Worm (Caenorhabditis elegans): ENCODE data around the gene fipr-15.

Gene fipr-15

DNA sequence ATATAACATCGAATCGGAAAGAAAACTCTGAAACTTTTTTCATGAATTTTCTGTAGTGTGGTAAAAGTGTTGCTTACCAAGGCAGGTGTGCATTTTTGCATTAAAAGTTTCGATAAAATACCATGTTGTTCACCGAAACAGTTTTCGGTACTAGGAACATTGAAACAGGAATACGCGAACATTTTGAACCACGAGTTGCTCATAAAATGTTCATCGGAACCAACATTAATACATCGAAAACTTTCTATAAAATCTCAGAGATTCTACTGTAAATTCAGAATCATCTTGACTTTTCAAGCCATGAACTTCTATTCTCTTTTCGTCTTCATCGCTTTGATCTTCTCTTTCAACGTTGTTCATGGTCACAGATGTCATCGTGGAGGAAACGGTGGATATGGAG lies at the start of gene fipr-15:
Gene fipr-15, plus strand, starts transcription at position 301 of the 400 bp plus-strand sequence.
- no peak for TF ChIP-seq nhr-43 (tag; optimal IDR thresholded peaks at IDR 0.05; ENCODE audit: poor library complexity, severe bottlenecking)
- no peak for TF ChIP-seq ceh-28 (tag; optimal IDR thresholded peaks at IDR 0.05)
- no peak for TF ChIP-seq lsy-12 (tag; optimal IDR thresholded peaks at IDR 0.05)
- TF ChIP-seq fkh-2 (tag; optimal IDR thresholded peaks at IDR 0.05) = no peak
- TF ChIP-seq sea-2 (GFP tag; optimal IDR thresholded peaks at IDR 0.05) = no peak
- no peak for TF ChIP-seq ama-1 (optimal IDR thresholded peaks at IDR 0.05)
- no peak for TF ChIP-seq daf-12 (tag; optimal IDR thresholded peaks at IDR 0.05)

DNA sequence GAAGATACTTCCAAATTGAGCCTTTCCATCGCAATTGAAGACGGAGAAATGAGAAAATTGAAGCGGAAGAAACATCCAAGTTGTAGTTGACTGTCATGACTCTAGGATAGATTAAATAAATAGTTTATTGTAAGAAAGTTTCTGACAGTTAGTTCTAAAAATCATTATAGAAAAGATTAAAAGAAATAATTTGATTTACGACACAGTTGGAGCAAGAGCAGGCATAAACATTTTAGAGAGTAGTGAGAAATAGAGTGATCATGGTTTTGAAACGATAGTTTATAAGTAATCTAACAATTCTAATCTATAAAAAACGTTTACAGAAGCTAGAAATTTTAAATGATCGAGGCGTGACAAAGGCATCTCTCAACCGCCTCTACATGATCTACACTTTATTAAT lies 48.2 kb upstream of the fipr-15 start, which contains the start of gene best-15:
Gene best-15, minus strand, starts transcription at position 101 of the 400 bp plus-strand sequence.
- TF ChIP-seq nfya-1 (tag; optimal IDR thresholded peaks at IDR 0.05; ENCODE audit: insufficient read depth) (no peak), elt-3 (tag; optimal IDR thresholded peaks at IDR 0.05) (no peak), mml-1 (tag; optimal IDR thresholded peaks at IDR 0.05) (no peak), ZK546.5 (tag; optimal IDR thresholded peaks at IDR 0.05) (no peak), eor-1 (tag; optimal IDR thresholded peaks at IDR 0.05) (no peak), ceh-82 (tag; optimal IDR thresholded peaks at IDR 0.05) (no peak), nhr-11 (tag; optimal IDR thresholded peaks at IDR 0.05) (no peak), skn-1 (tag; optimal IDR thresholded peaks at IDR 0.05) (no peak), snpc-4 (tag; optimal IDR thresholded peaks at IDR 0.05) (no peak), tbx-2 (tag; optimal IDR thresholded peaks at IDR 0.05) (no peak), fkh-10 (GFP tag; optimal IDR thresholded peaks at IDR 0.05) (no peak), ztf-11 (tag; optimal IDR thresholded peaks at IDR 0.05) (no peak), nhr-28 (tag; optimal IDR thresholded peaks at IDR 0.05) (no peak), nhr-76 (tag; optimal IDR thresholded peaks at IDR 0.05) (no peak), nhr-23 (tag; optimal IDR thresholded peaks at IDR 0.05) (no peak), aly-2 (tag; optimal IDR thresholded peaks at IDR 0.05) (no peak), fkh-2 (tag; optimal IDR thresholded peaks at IDR 0.05) (no peak), nhr-43 (tag; optimal IDR thresholded peaks at IDR 0.05; ENCODE audit: poor library complexity, severe bottlenecking) (no peak)

DNA sequence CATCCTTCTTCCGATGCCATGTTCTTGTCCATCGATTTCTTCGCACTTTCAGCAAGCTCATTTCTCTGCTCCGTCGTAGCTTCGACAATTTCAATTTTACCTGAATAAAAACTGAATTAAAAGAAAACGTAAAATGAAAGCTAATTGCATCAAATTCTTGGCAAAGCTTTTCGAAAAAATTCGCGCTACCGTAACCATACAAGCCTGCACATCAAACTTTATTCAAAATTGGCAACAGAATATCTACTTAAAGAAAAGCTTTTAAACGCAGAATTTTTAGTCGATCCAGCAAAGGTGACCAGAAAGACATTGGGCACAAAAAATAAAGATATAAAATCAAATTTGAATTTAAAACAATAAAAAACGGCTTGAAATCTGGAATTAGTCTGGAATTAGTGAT lies 38.1 kb upstream of the fipr-15 start:
- TF ChIP-seq unc-39 (tag; optimal IDR thresholded peaks at IDR 0.05) (no peak), elt-3 (tag; optimal IDR thresholded peaks at IDR 0.05) (no peak), nhr-23 (tag; optimal IDR thresholded peaks at IDR 0.05) (no peak), pha-4 (tag; optimal IDR thresholded peaks at IDR 0.05) (no peak), aly-2 (tag; optimal IDR thresholded peaks at IDR 0.05) (no peak), ceh-9 (tag; optimal IDR thresholded peaks at IDR 0.05) (no peak), nhr-77 (tag; optimal IDR thresholded peaks at IDR 0.05) (no peak), jun-1 (tag; optimal IDR thresholded peaks at IDR 0.05) (no peak)

DNA sequence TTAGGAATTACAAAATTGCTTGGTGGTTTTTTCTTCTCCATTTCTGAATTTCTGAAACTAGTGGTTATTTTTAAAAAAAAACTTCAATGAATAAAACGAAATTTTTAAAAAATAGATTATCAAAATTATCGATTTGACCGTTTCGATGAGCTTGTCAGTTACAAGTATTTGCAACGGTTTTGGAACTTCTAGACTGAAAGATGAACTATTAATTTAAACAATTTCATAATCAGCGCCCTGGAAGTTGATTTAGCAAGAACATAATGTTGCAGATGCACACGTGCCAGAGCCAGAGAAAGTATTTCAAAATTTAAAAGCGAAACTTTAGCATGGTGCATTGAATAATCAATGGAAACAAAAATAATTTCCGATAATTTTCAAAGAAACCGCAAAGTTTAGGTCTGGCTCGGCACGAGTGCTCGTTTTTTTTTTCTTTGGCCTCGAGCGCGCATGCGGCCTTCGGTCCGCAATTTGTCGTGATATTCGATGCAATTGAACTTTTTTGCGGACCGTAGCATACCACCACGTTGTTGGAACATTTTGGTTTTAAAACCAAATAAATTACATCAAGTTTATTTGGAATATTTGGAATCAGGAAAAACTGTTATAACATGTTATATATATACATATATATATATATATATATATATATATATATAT lies 37.5 kb upstream of the fipr-15 start, which contains the start of gene T11G6.5:
Gene T11G6.5, minus strand, starts transcription at position 51 of the 660 bp plus-strand sequence.
- TF ChIP-seq elt-2 (tag; optimal IDR thresholded peaks at IDR 0.05) (peak; percentile 3), ceh-9 (tag; optimal IDR thresholded peaks at IDR 0.05) (no peak), skn-1 (tag; optimal IDR thresholded peaks at IDR 0.05) (no peak), snpc-4 (tag; optimal IDR thresholded peaks at IDR 0.05) (no peak), ama-1 (optimal IDR thresholded peaks at IDR 0.05) (no peak), nhr-237 (tag; optimal IDR thresholded peaks at IDR 0.05) (no peak), hmg-11 (tag; optimal IDR thresholded peaks at IDR 0.05) (peak; percentile 46), nfya-1 (tag; optimal IDR thresholded peaks at IDR 0.05; ENCODE audit: insufficient read depth) (peak; percentile 67), pha-4 (tag; optimal IDR thresholded peaks at IDR 0.05) (peak; percentile 66), lin-15B (tag; optimal IDR thresholded peaks at IDR 0.05) (peak; percentile 33)

DNA sequence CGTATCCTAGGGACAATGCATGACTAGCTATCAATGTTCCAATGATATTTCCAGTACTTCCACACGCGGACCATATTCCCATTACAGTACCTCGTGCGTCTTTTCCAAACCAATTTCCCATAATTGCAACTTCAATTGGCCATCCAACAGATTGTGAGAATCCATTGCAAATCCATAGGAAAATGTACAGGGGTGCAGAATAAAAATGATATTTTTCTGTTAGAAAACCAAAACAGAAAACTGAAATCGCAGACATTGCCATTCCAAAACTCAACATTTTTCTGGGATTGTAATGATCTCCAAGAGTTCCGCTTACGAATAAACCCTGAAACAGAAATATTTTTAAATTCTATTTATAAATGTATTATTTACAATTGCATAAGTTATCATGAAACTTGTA lies 29.2 kb upstream of the fipr-15 start:
- TF ChIP-seq pqm-1 (tag; optimal IDR thresholded peaks at IDR 0.05) = no peak
- TF ChIP-seq eor-1 (tag; optimal IDR thresholded peaks at IDR 0.05) = no peak
- TF ChIP-seq nhr-11 (tag; optimal IDR thresholded peaks at IDR 0.05) = no peak
- no peak for TF ChIP-seq ceh-16 (tag; optimal IDR thresholded peaks at IDR 0.05)
- no peak for TF ChIP-seq unc-39 (tag; optimal IDR thresholded peaks at IDR 0.05)
- no peak for TF ChIP-seq jun-1 (tag; optimal IDR thresholded peaks at IDR 0.05)
- TF ChIP-seq elt-3 (tag; optimal IDR thresholded peaks at IDR 0.05) = no peak
- TF ChIP-seq sea-2 (GFP tag; optimal IDR thresholded peaks at IDR 0.05) = no peak
- no peak for TF ChIP-seq ztf-11 (tag; optimal IDR thresholded peaks at IDR 0.05)
- TF ChIP-seq mdl-1 (tag; optimal IDR thresholded peaks at IDR 0.05) = no peak
- no peak for TF ChIP-seq R02D3.7 (tag; optimal IDR thresholded peaks at IDR 0.05)
- TF ChIP-seq tbx-2 (tag; optimal IDR thresholded peaks at IDR 0.05) = no peak
- no peak for TF ChIP-seq elt-1 (tag; optimal IDR thresholded peaks at IDR 0.05)

Data from whole organism, L3 larva.